Worm (Caenorhabditis elegans) whole organism, L2 larva: ENCODE measurements around the gene cal-3.

Experiments used
- C34F6.9 ChIP-seq: fragments of 150-350 bp; optimal IDR thresholded peaks from 2 replicates; lab custom pipeline; 2014; ENCODE audit warnings: missing biosample characterization, missing genetic modification characterization
- F13H6.1 ChIP-seq: sonication (generic microtip); optimal IDR thresholded peaks from 2 replicates; lab custom pipeline; 2016; ENCODE audit warnings: missing genetic modification characterization, missing compliant biosample characterization
- R02D3.7 ChIP-seq: fragments of 150-350 bp; optimal IDR thresholded peaks from 2 replicates; lab custom pipeline; 2014; ENCODE audit warnings: missing biosample characterization, missing genetic modification characterization
- Y55F3AM.14 ChIP-seq: fragments of 200-800 bp; sonication (Bioruptor generic); optimal IDR thresholded peaks from 2 replicates; lab custom pipeline; 2018; ENCODE audit warnings: mild to moderate bottlenecking, missing genetic modification characterization, missing compliant biosample characterization
- ZK546.5 ChIP-seq: sonication (generic microtip); optimal IDR thresholded peaks from 2 replicates; lab custom pipeline; 2017; ENCODE audit warnings: missing biosample characterization, missing genetic modification characterization
- alr-1 ChIP-seq: fragments of 150-350 bp; optimal IDR thresholded peaks from 2 replicates; lab custom pipeline; 2014; ENCODE audit warnings: missing biosample characterization, missing genetic modification characterization
- aly-2 ChIP-seq: fragments of 150-350 bp; optimal IDR thresholded peaks from 2 replicates; lab custom pipeline; 2014; ENCODE audit warnings: missing biosample characterization, missing genetic modification characterization
- ama-1 ChIP-seq: fragments of 150-350 bp; optimal IDR thresholded peaks from 2 replicates; lab custom pipeline; 2018; ENCODE audit warnings: inconsistent platforms
- blmp-1 ChIP-seq: sonication (generic microtip); optimal IDR thresholded peaks from 2 replicates; lab custom pipeline; 2017; ENCODE audit warnings: missing genetic modification characterization, mild to moderate bottlenecking, missing compliant biosample characterization, antibody characterized with exemption, moderate library complexity; ENCODE audit not compliant: insufficient read depth
- ceh-16 ChIP-seq: fragments of 150-350 bp; optimal IDR thresholded peaks from 2 replicates; lab custom pipeline; 2014; ENCODE audit warnings: missing biosample characterization, missing genetic modification characterization
- crh-2 ChIP-seq: sonication (generic microtip); optimal IDR thresholded peaks from 2 replicates; lab custom pipeline; 2017; ENCODE audit warnings: missing biosample characterization, missing genetic modification characterization
- dmd-4 ChIP-seq: sonication (generic microtip); optimal IDR thresholded peaks from 2 replicates; lab custom pipeline; 2017; ENCODE audit warnings: missing biosample characterization, missing genetic modification characterization
- elt-1 ChIP-seq: fragments of 150-350 bp; optimal IDR thresholded peaks from 2 replicates; lab custom pipeline; 2014; ENCODE audit warnings: missing biosample characterization, missing genetic modification characterization
- fos-1 ChIP-seq: fragments of 150-350 bp; optimal IDR thresholded peaks from 2 replicates; lab custom pipeline; 2014; ENCODE audit warnings: missing biosample characterization, missing genetic modification characterization
- gmeb-1 ChIP-seq: fragments of 150-350 bp; optimal IDR thresholded peaks from 2 replicates; lab custom pipeline; 2014; ENCODE audit warnings: missing biosample characterization, missing genetic modification characterization
- lin-13 ChIP-seq: fragments of 150-350 bp; optimal IDR thresholded peaks from 2 replicates; lab custom pipeline; 2014; ENCODE audit warnings: missing biosample characterization, missing genetic modification reagents, missing genetic modification characterization
- lin-39 ChIP-seq: fragments of 150-350 bp; optimal IDR thresholded peaks from 2 replicates; lab custom pipeline; 2014; ENCODE audit warnings: missing biosample characterization, missing genetic modification reagents, missing genetic modification characterization
- lsy-2 ChIP-seq, 2 experiments: fragments of 150-350 bp in 1 of 2; sonication (generic microtip) in 1 of 2; optimal IDR thresholded peaks; 2 replicates each; lab custom pipeline; 2014 to 2017; ENCODE audit warnings: missing biosample characterization in 2 of 2, missing genetic modification characterization in 2 of 2
- mab-5 ChIP-seq: fragments of 150-350 bp; optimal IDR thresholded peaks from 2 replicates; lab custom pipeline; 2014; ENCODE audit warnings: missing biosample characterization, missing genetic modification characterization
- mbf-1 ChIP-seq: sonication (generic microtip); optimal IDR thresholded peaks from 2 replicates; lab custom pipeline; 2017; ENCODE audit warnings: missing biosample characterization, missing genetic modification characterization
- mdl-1 ChIP-seq, 2 experiments: fragments of 150-350 bp in 1 of 2; sonication (generic microtip) in 1 of 2; optimal IDR thresholded peaks; 2 replicates each; lab custom pipeline; 2017; ENCODE audit warnings: missing biosample characterization in 2 of 2, missing genetic modification characterization in 2 of 2
- nhr-10 ChIP-seq: sonication (generic microtip); optimal IDR thresholded peaks from 2 replicates; lab custom pipeline; 2017; ENCODE audit warnings: missing biosample characterization, missing genetic modification characterization
- nhr-11 ChIP-seq: fragments of 150-350 bp; optimal IDR thresholded peaks from 2 replicates; lab custom pipeline; 2014; ENCODE audit warnings: missing biosample characterization, missing genetic modification characterization
- nhr-12 ChIP-seq: fragments of 150-350 bp; optimal IDR thresholded peaks from 2 replicates; lab custom pipeline; 2014; ENCODE audit warnings: missing biosample characterization, missing genetic modification characterization
- nhr-129 ChIP-seq: fragments of 150-350 bp; optimal IDR thresholded peaks from 2 replicates; lab custom pipeline; 2014; ENCODE audit warnings: missing biosample characterization, missing genetic modification characterization
- nhr-21 ChIP-seq: fragments of 150-350 bp; optimal IDR thresholded peaks from 2 replicates; lab custom pipeline; 2014; ENCODE audit warnings: missing biosample characterization, missing genetic modification characterization
- nhr-23 ChIP-seq: fragments of 150-350 bp; optimal IDR thresholded peaks from 2 replicates; lab custom pipeline; 2014; ENCODE audit warnings: missing biosample characterization, missing genetic modification reagents, missing genetic modification characterization
- nhr-237 ChIP-seq: fragments of 150-350 bp; optimal IDR thresholded peaks from 2 replicates; lab custom pipeline; 2014; ENCODE audit warnings: missing biosample characterization, missing genetic modification characterization
- nhr-25 ChIP-seq: fragments of 150-350 bp; sonication (generic microtip); optimal IDR thresholded peaks from 3 replicates; lab custom pipeline; 2014; ENCODE audit warnings: missing biosample characterization, missing genetic modification characterization
- nhr-6 ChIP-seq: fragments of 150-350 bp; optimal IDR thresholded peaks from 2 replicates; lab custom pipeline; 2014; ENCODE audit warnings: missing biosample characterization, missing genetic modification characterization
- nhr-77 ChIP-seq: fragments of 150-350 bp; optimal IDR thresholded peaks from 2 replicates; lab custom pipeline; 2014; ENCODE audit warnings: missing biosample characterization, missing genetic modification characterization
- peb-1 ChIP-seq: fragments of 150-350 bp; optimal IDR thresholded peaks from 2 replicates; lab custom pipeline; 2014; ENCODE audit warnings: missing biosample characterization, missing genetic modification characterization
- sem-4 ChIP-seq: fragments of 150-350 bp; optimal IDR thresholded peaks from 2 replicates; lab custom pipeline; 2014; ENCODE audit warnings: missing biosample characterization, missing genetic modification reagents, missing genetic modification characterization
- skn-1 ChIP-seq: sonication (generic microtip); optimal IDR thresholded peaks from 2 replicates; lab custom pipeline; 2017; ENCODE audit warnings: missing biosample characterization, missing genetic modification characterization
- sma-3 ChIP-seq: sonication (generic microtip); optimal IDR thresholded peaks from 2 replicates; lab custom pipeline; 2016; ENCODE audit warnings: missing genetic modification reagents, missing genetic modification characterization, missing compliant biosample characterization
- sma-9 ChIP-seq, 2 experiments: fragments of 150-350 bp in 1 of 2; sonication (generic microtip) in 1 of 2; optimal IDR thresholded peaks; 2 replicates each; lab custom pipeline; 2014 to 2016; ENCODE audit warnings: missing genetic modification characterization in 2 of 2, mild to moderate bottlenecking in 1 of 2, missing biosample characterization in 1 of 2, missing compliant biosample characterization in 1 of 2, missing genetic modification reagents in 1 of 2, moderate library complexity in 1 of 2
- snpc-4 ChIP-seq: fragments of 150-350 bp; optimal IDR thresholded peaks from 2 replicates; lab custom pipeline; 2014; ENCODE audit warnings: missing biosample characterization, missing genetic modification characterization
- unc-39 ChIP-seq: fragments of 150-350 bp; optimal IDR thresholded peaks from 2 replicates; lab custom pipeline; 2014; ENCODE audit warnings: missing biosample characterization, missing genetic modification characterization
- unc-55 ChIP-seq: fragments of 150-350 bp; sonication (generic microtip); optimal IDR thresholded peaks from 3 replicates; lab custom pipeline; 2014; ENCODE audit warnings: missing biosample characterization, missing genetic modification reagents, missing genetic modification characterization
- zag-1 ChIP-seq: fragments of 150-350 bp; optimal IDR thresholded peaks from 2 replicates; lab custom pipeline; 2014; ENCODE audit warnings: missing biosample characterization, missing genetic modification characterization
- ztf-1 ChIP-seq: fragments of 200-800 bp; sonication (Bioruptor generic); conservative IDR thresholded peaks from 2 replicates; pipeline ENCODE4 v1.3.6; 2022; ENCODE audit warnings: missing genetic modification characterization, missing compliant biosample characterization
- ztf-11 ChIP-seq: sonication (generic microtip); optimal IDR thresholded peaks from 2 replicates; lab custom pipeline; 2017; ENCODE audit warnings: missing biosample characterization, missing genetic modification characterization

cal-3 gene

ce11 chrIV:3807545-3807944 lies 27.4 kb downstream of the cal-3 start:
- TF ChIP-seq mab-5 (tag; lab: Kevin White, UChicago) (no peak), crh-2 (tag; lab: Kevin White, UChicago) (no peak), C34F6.9 (tag; lab: Kevin White, UChicago) (no peak), Y55F3AM.14 (GFP tag; lab: Kevin White, UChicago) (no peak), peb-1 (no peak), ama-1 (no peak), sem-4 (no peak), blmp-1 (no peak), ztf-11 (tag; lab: Kevin White, UChicago) (no peak), lin-13 (no peak), nhr-10 (tag; lab: Kevin White, UChicago) (no peak), nhr-129 (no peak), zag-1 (tag; lab: Kevin White, UChicago) (no peak), alr-1 (tag; lab: Kevin White, UChicago) (no peak), nhr-25 (tag; lab: Kevin White, UChicago) (no peak)
- TF ChIP-seq, all 48 proteins: peak for 0

DNA sequence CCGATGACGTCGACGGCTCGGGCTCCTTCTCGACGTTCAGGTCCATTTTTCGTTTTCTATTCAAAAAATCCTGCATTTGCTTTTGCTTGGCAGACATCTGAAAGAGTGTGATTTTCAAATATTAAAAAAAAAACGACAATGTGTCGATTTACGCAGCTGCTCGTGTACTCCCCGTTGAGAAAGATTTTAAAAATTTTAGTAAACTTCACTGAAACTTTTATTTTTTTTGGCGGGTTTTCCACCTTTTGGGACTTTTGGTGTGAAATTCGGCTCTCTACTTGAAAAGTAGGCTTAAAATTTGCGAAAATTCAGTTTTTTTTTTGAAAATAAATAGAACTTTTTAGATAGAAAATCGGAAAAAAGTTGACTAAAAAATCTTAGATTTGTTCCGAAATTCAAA lies 27.9 kb downstream of the cal-3 start, which contains the start of gene M02B7.7:
Gene M02B7.7, minus strand, starts transcription at position 101 of the 400 bp plus-strand sequence.
- TF ChIP-seq mdl-1 (tag; optimal IDR thresholded peaks at IDR 0.05; lab: Kevin White, UChicago) (no peak), nhr-237 (tag; lab: Kevin White, UChicago) (no peak), C34F6.9 (tag; lab: Kevin White, UChicago) (no peak), gmeb-1 (no peak), aly-2 (tag; lab: Kevin White, UChicago) (no peak), nhr-10 (tag; lab: Kevin White, UChicago) (no peak), zag-1 (tag; lab: Kevin White, UChicago) (no peak), ZK546.5 (tag; lab: Kevin White, UChicago) (no peak), sem-4 (no peak), lin-13 (no peak), ztf-1 (GFP tag; lab: Robert Waterston, UW) (no peak), mbf-1 (tag; lab: Kevin White, UChicago) (no peak), skn-1 (tag; lab: Kevin White, UChicago) (no peak), fos-1 (tag; lab: Kevin White, UChicago) (no peak), ama-1 (no peak), sma-9 (GFP tag; optimal IDR thresholded peaks at IDR 0.05; lab: Kevin White, UChicago) (no peak), sma-9 (tag; optimal IDR thresholded peaks at IDR 0.05; lab: Kevin White, UChicago) (no peak), nhr-129 (no peak), nhr-21 (tag; lab: Kevin White, UChicago) (no peak), F13H6.1 (tag; lab: Kevin White, UChicago) (no peak), peb-1 (no peak)
- TF ChIP-seq, all 48 proteins: peak for 0

DNA sequence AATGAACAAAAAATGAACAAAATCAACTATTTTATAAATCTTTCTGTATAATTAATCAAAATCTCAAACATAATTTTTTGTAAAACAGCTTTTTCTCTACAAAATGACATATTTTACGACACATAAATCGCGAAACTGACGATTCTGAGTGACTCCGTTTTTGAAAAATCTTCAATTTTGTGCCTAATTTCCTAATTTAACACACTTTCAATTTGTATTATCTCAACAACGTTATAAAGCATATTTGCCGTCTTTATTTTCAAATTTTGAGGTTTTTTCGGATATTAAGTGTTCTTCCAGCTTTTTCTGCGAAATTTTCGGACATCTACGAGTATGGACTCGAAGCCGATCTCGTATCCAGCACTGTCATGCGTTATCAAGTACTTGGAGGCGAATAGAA lies 29.7 kb downstream of the cal-3 start, which contains the start of gene fbxc-47:
Gene fbxc-47, plus strand, starts transcription at position 301 of the 400 bp plus-strand sequence.
- TF ChIP-seq sma-3 (GFP tag; lab: Kevin White, UChicago) (no peak), nhr-77 (tag; lab: Kevin White, UChicago) (no peak), aly-2 (tag; lab: Kevin White, UChicago) (no peak), ceh-16 (tag; lab: Kevin White, UChicago) (no peak), snpc-4 (tag; lab: Kevin White, UChicago) (no peak), blmp-1 (no peak), fos-1 (tag; lab: Kevin White, UChicago) (no peak), nhr-11 (tag; lab: Kevin White, UChicago) (no peak), lin-39 (no peak), peb-1 (no peak), ama-1 (no peak), ztf-11 (tag; lab: Kevin White, UChicago) (no peak), F13H6.1 (tag; lab: Kevin White, UChicago) (no peak), ZK546.5 (tag; lab: Kevin White, UChicago) (no peak), zag-1 (tag; lab: Kevin White, UChicago) (no peak), elt-1 (tag; lab: Kevin White, UChicago) (no peak), dmd-4 (tag; lab: Kevin White, UChicago) (no peak), nhr-129 (no peak)

DNA sequence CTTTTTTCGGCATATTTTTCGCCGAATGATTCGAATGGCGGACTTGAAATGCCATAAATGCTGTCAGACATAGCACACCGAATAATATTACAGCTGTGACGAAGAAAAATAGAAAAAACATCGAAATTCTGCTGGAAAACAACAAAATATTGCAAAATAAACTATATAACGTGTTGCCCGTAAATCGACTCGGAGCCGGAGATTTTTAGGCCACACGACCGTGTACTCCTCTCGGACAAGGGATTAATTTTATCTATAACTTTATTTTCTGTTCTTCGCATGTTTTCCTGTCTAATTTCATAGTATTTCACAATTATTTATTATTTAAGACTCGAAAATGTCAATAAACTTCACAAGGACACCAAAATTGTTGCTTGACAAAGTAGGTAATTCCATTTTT lies 31.7 kb downstream of the cal-3 start, which contains the start of the genes algn-14 and M02B7.2:
Gene algn-14, minus strand, starts transcription at position 175 of the 400 bp plus-strand sequence.
Gene M02B7.2, plus strand, starts transcription at position 330 of the 400 bp plus-strand sequence.
- TF ChIP-seq unc-55 (GFP tag; lab: Kevin White, UChicago): peak; percentile 64
- TF ChIP-seq fos-1 (tag; lab: Kevin White, UChicago): peak; percentile 14
- peak; percentile 18 for TF ChIP-seq nhr-21 (tag; lab: Kevin White, UChicago)
- peak; percentile 67 for TF ChIP-seq R02D3.7 (tag; lab: Kevin White, UChicago)
- TF ChIP-seq sma-9 (GFP tag; optimal IDR thresholded peaks at IDR 0.05; lab: Kevin White, UChicago): peak; percentile 85
- no peak for TF ChIP-seq sma-9 (tag; optimal IDR thresholded peaks at IDR 0.05; lab: Kevin White, UChicago)
- TF ChIP-seq C34F6.9 (tag; lab: Kevin White, UChicago): peak; percentile 61
- TF ChIP-seq nhr-25 (tag; lab: Kevin White, UChicago): peak; percentile 49
- no peak for TF ChIP-seq nhr-23
- no peak for TF ChIP-seq nhr-12
- TF ChIP-seq ztf-11 (tag; lab: Kevin White, UChicago): no peak
- TF ChIP-seq F13H6.1 (tag; lab: Kevin White, UChicago): peak; percentile 57
- TF ChIP-seq lin-13: peak; percentile 39
- no peak for TF ChIP-seq unc-39 (tag; lab: Kevin White, UChicago)
- TF ChIP-seq sma-3 (GFP tag; lab: Kevin White, UChicago): peak; percentile 74
- no peak for TF ChIP-seq nhr-129
- TF ChIP-seq Y55F3AM.14 (GFP tag; lab: Kevin White, UChicago): no peak
- TF ChIP-seq lsy-2 (tag; optimal IDR thresholded peaks at IDR 0.05; lab: Kevin White, UChicago): peak; percentile 33 to 80
- peak; percentile 48 for TF ChIP-seq crh-2 (tag; lab: Kevin White, UChicago)
- no peak for TF ChIP-seq mdl-1 (tag; optimal IDR thresholded peaks at IDR 0.05; lab: Kevin White, UChicago)
- peak; percentile 33 for TF ChIP-seq mab-5 (tag; lab: Kevin White, UChicago)
- TF ChIP-seq nhr-6 (tag; lab: Kevin White, UChicago): no peak
- TF ChIP-seq gmeb-1: peak; percentile 66
- no peak for TF ChIP-seq elt-1 (tag; lab: Kevin White, UChicago)
- no peak for TF ChIP-seq ztf-1 (GFP tag; lab: Robert Waterston, UW)
